Fruit fly (Drosophila melanogaster) whole organism, embryonic: ENCODE measurements around the gene CG32706.

Experiments used
- Atf6 ChIP-seq: fragments of 200-800 bp; sonication (Bioruptor generic); IDR thresholded peaks from 2 replicates; pipeline ENCODE4 v1.3.6; 2022; ENCODE audit warnings: missing biosample characterization, missing genetic modification characterization
- Bgb ChIP-seq: fragments of 200-800 bp; sonication (Bioruptor generic); IDR thresholded peaks from 2 replicates; pipeline ENCODE4 v1.3.6; 2022; ENCODE audit warnings: missing biosample characterization, missing genetic modification characterization; ENCODE audit not compliant: partially characterized antibody
- Blimp-1 ChIP-seq: fragments of 200-800 bp; sonication (Bioruptor generic); optimal IDR thresholded peaks from 3 replicates; lab custom pipeline; 2018; ENCODE audit warnings: missing biosample characterization, missing genetic modification characterization, mild to moderate bottlenecking, moderate library complexity, missing genetic modification reagents
- CG10565 ChIP-seq: fragments of 200-800 bp; sonication (Bioruptor generic); optimal IDR thresholded peaks from 3 replicates; lab custom pipeline; 2016; ENCODE audit warnings: missing biosample characterization, mild to moderate bottlenecking, missing genetic modification characterization
- CG12769 ChIP-seq: fragments of 200-800 bp; sonication (Bioruptor generic); optimal IDR thresholded peaks from 2 replicates; lab custom pipeline; 2019; ENCODE audit warnings: missing biosample characterization, mild to moderate bottlenecking, missing genetic modification characterization, moderate library complexity
- CG13424 ChIP-seq: fragments of 200-800 bp; sonication (Bioruptor generic); optimal IDR thresholded peaks from 2 replicates; lab custom pipeline; 2019; ENCODE audit warnings: missing biosample characterization, mild to moderate bottlenecking, missing genetic modification characterization, moderate library complexity
- CG14441 ChIP-seq: fragments of 200-800 bp; sonication (Bioruptor generic); IDR thresholded peaks from 2 replicates; pipeline ENCODE4 v1.3.6; 2022; ENCODE audit warnings: missing biosample characterization, missing genetic modification characterization
- CG31365 ChIP-seq: fragments of 200-800 bp; sonication (Bioruptor generic); optimal IDR thresholded peaks from 2 replicates; lab custom pipeline; 2018; ENCODE audit warnings: missing biosample characterization, mild to moderate bottlenecking, missing genetic modification characterization
- CG42726 ChIP-seq: fragments of 200-800 bp; sonication (Bioruptor generic); IDR thresholded peaks from 2 replicates; pipeline ENCODE4 v1.3.6; 2022; ENCODE audit warnings: missing biosample characterization, missing genetic modification characterization; ENCODE audit not compliant: partially characterized antibody
- CG4707 ChIP-seq: fragments of 200-800 bp; sonication (Bioruptor generic); optimal IDR thresholded peaks from 2 replicates; lab custom pipeline; 2018; ENCODE audit warnings: missing biosample characterization, mild to moderate bottlenecking, missing genetic modification characterization, moderate library complexity
- CG4730 ChIP-seq: fragments of 200-800 bp; sonication (Bioruptor generic); IDR thresholded peaks from 2 replicates; pipeline ENCODE4 v1.3.6; 2022; ENCODE audit warnings: missing biosample characterization, missing genetic modification characterization
- CG5245 ChIP-seq: fragments of 200-800 bp; sonication (Bioruptor generic); optimal IDR thresholded peaks from 3 replicates; lab custom pipeline; 2016; ENCODE audit warnings: missing biosample characterization, missing genetic modification characterization
- CG5953 ChIP-seq: fragments of 200-800 bp; sonication (Bioruptor generic); IDR thresholded peaks from 2 replicates; pipeline ENCODE4 v1.3.6; 2022; ENCODE audit warnings: missing biosample characterization, missing genetic modification characterization
- CG6854 ChIP-seq: fragments of 200-800 bp; sonication (Bioruptor generic); optimal IDR thresholded peaks from 3 replicates; lab custom pipeline; 2017; ENCODE audit warnings: missing biosample characterization, mild to moderate bottlenecking, missing genetic modification characterization
- CG7556 ChIP-seq: fragments of 200-800 bp; sonication (Bioruptor generic); optimal IDR thresholded peaks from 2 replicates; lab custom pipeline; 2017; ENCODE audit warnings: missing biosample characterization, mild to moderate bottlenecking, missing genetic modification characterization
- CG9817 ChIP-seq: fragments of 200-800 bp; sonication (Bioruptor generic); optimal IDR thresholded peaks from 2 replicates; lab custom pipeline; 2018; ENCODE audit warnings: missing biosample characterization, mild to moderate bottlenecking, missing genetic modification characterization, moderate library complexity
- Camta ChIP-seq: fragments of 200-800 bp; sonication (Bioruptor generic); optimal IDR thresholded peaks from 2 replicates; lab custom pipeline; 2016; ENCODE audit warnings: missing biosample characterization, missing genetic modification characterization
- Dad ChIP-seq: fragments of 200-800 bp; sonication (Bioruptor generic); optimal IDR thresholded peaks from 3 replicates; lab custom pipeline; 2016; ENCODE audit warnings: missing biosample characterization, missing genetic modification characterization
- Dp ChIP-seq: fragments of 200-800 bp; sonication (Bioruptor generic); optimal IDR thresholded peaks from 2 replicates; lab custom pipeline; 2018; ENCODE audit warnings: missing biosample characterization, mild to moderate bottlenecking, missing genetic modification characterization, moderate library complexity
- Dref ChIP-seq: fragments of 200-800 bp; sonication (Bioruptor generic); IDR thresholded peaks from 2 replicates; pipeline ENCODE4 v1.3.6; 2022; ENCODE audit warnings: missing biosample characterization, missing genetic modification characterization
- E2f2 ChIP-seq: fragments of 200-800 bp; sonication (Bioruptor generic); IDR thresholded peaks from 2 replicates; pipeline ENCODE4 v1.3.6; 2022; ENCODE audit warnings: missing biosample characterization, missing genetic modification characterization
- Ets65A ChIP-seq: fragments of 200-800 bp; sonication (Bioruptor generic); peaks from one replicate; lab custom pipeline; 2016; ENCODE audit warnings: missing biosample characterization, missing genetic modification characterization
- HLH3B ChIP-seq: fragments of 200-800 bp; sonication (Bioruptor generic); IDR thresholded peaks from 2 replicates; pipeline ENCODE4 v1.3.6; 2022; ENCODE audit warnings: missing biosample characterization, missing genetic modification characterization
- Kr ChIP-seq: fragments of 200-800 bp; sonication (Bioruptor generic); optimal IDR thresholded peaks from 2 replicates; lab custom pipeline; 2017; ENCODE audit warnings: missing biosample characterization, mild to moderate bottlenecking, missing genetic modification characterization
- MESR4 ChIP-seq: fragments of 200-800 bp; sonication (Bioruptor generic); optimal IDR thresholded peaks from 2 replicates; lab custom pipeline; 2018; ENCODE audit warnings: missing biosample characterization, mild to moderate bottlenecking, missing genetic modification characterization, moderate library complexity
- NFAT ChIP-seq: fragments of 200-800 bp; sonication (Bioruptor generic); IDR thresholded peaks from 2 replicates; pipeline ENCODE4 v1.3.6; 2022; ENCODE audit warnings: missing biosample characterization, missing genetic modification characterization
- Nf-YA ChIP-seq: fragments of 200-800 bp; sonication (Bioruptor generic); IDR thresholded peaks from 2 replicates; pipeline ENCODE4 v1.3.6; 2022; ENCODE audit warnings: missing biosample characterization, missing genetic modification characterization
- Sox100B ChIP-seq: fragments of 200-800 bp; sonication (Bioruptor generic); optimal IDR thresholded peaks from 3 replicates; lab custom pipeline; 2018; ENCODE audit warnings: missing biosample characterization, mild to moderate bottlenecking, missing genetic modification characterization
- Sox102F ChIP-seq: fragments of 200-800 bp; sonication (Bioruptor generic); optimal IDR thresholded peaks from 2 replicates; lab custom pipeline; 2018; ENCODE audit warnings: missing biosample characterization, mild to moderate bottlenecking, missing genetic modification characterization, moderate library complexity
- TFAM ChIP-seq: fragments of 200-800 bp; sonication (Bioruptor generic); optimal IDR thresholded peaks from 2 replicates; lab custom pipeline; 2017; ENCODE audit warnings: missing biosample characterization, missing genetic modification characterization, inconsistent platforms
- al ChIP-seq: fragments of 200-800 bp; sonication (Bioruptor generic); IDR thresholded peaks from 2 replicates; pipeline ENCODE4 v1.3.6; 2022; ENCODE audit warnings: missing biosample characterization, missing genetic modification characterization
- btn ChIP-seq: fragments of 200-800 bp; sonication (Bioruptor generic); optimal IDR thresholded peaks from 2 replicates; lab custom pipeline; 2016; ENCODE audit warnings: missing biosample characterization, missing genetic modification characterization
- cas ChIP-seq: fragments of 200-800 bp; sonication (Bioruptor generic); IDR thresholded peaks from 2 replicates; pipeline ENCODE4 v1.3.6; 2022; ENCODE audit warnings: missing biosample characterization, missing genetic modification characterization
- cato ChIP-seq: fragments of 200-800 bp; sonication (Bioruptor generic); optimal IDR thresholded peaks from 2 replicates; lab custom pipeline; 2016; ENCODE audit warnings: missing biosample characterization, missing genetic modification characterization, borderline replicate concordance
- chm ChIP-seq: fragments of 200-800 bp; sonication (Bioruptor generic); IDR thresholded peaks from 2 replicates; pipeline ENCODE4 v1.3.6; 2022; ENCODE audit warnings: missing biosample characterization, missing genetic modification characterization
- dmrt99B ChIP-seq: fragments of 200-800 bp; sonication (Bioruptor generic); optimal IDR thresholded peaks from 2 replicates; lab custom pipeline; 2018; ENCODE audit warnings: missing biosample characterization, mild to moderate bottlenecking, missing genetic modification characterization, moderate library complexity
- ewg ChIP-seq: fragments of 200-800 bp; sonication (Bioruptor generic); optimal IDR thresholded peaks from 3 replicates; lab custom pipeline; 2017; ENCODE audit warnings: mild to moderate bottlenecking, missing biosample characterization, missing genetic modification reagents, missing genetic modification characterization
- fu2 ChIP-seq: fragments of 200-800 bp; sonication (Bioruptor generic); optimal IDR thresholded peaks from 2 replicates; lab custom pipeline; 2016; ENCODE audit warnings: missing biosample characterization, missing genetic modification characterization
- gcm2 ChIP-seq: fragments of 200-800 bp; sonication (Bioruptor generic); optimal IDR thresholded peaks from 2 replicates; lab custom pipeline; 2016; ENCODE audit warnings: missing biosample characterization, missing genetic modification characterization
- gsb-n ChIP-seq: fragments of 200-800 bp; sonication (Bioruptor generic); optimal IDR thresholded peaks from 3 replicates; lab custom pipeline; 2018; ENCODE audit warnings: missing biosample characterization, mild to moderate bottlenecking, missing genetic modification characterization
- hth ChIP-seq: fragments of >200 bp; optimal IDR thresholded peaks from 2 replicates; lab custom pipeline; 2017; ENCODE audit warnings: inconsistent platforms
- jumu ChIP-seq: fragments of 200-800 bp; sonication (Bioruptor generic); optimal IDR thresholded peaks from 3 replicates; lab custom pipeline; 2016; ENCODE audit warnings: missing biosample characterization, missing genetic modification characterization
- klu ChIP-seq: fragments of 200-800 bp; sonication (Bioruptor generic); IDR thresholded peaks from 2 replicates; pipeline ENCODE4 v1.3.6; 2022; ENCODE audit warnings: missing biosample characterization, missing genetic modification characterization
- lbe ChIP-seq: fragments of 200-800 bp; sonication (Bioruptor generic); optimal IDR thresholded peaks from 2 replicates; lab custom pipeline; 2016; ENCODE audit warnings: missing biosample characterization, mild to moderate bottlenecking, missing genetic modification characterization
- lilli ChIP-seq: fragments of 200-800 bp; sonication (Bioruptor generic); optimal IDR thresholded peaks from 3 replicates; lab custom pipeline; 2016; ENCODE audit warnings: missing biosample characterization, missing genetic modification characterization
- pho ChIP-seq: fragments of 200-800 bp; sonication (Bioruptor generic); optimal IDR thresholded peaks from 2 replicates; lab custom pipeline; 2016; ENCODE audit warnings: missing biosample characterization, missing genetic modification characterization
- prd ChIP-seq, 3 experiments: fragments of >200 bp in 2 of 3; fragments of 200-800 bp in 1 of 3; sonication (Bioruptor generic) in 1 of 3; optimal IDR thresholded peaks in 2 of 3; IDR thresholded peaks in 1 of 3; 2 replicates in 2 of 3; 3 replicates in 1 of 3; pipeline versions ENCODE4 v1.3.6 to Lab custom; 2017 to 2022; ENCODE audit warnings: missing biosample characterization in 1 of 3, missing genetic modification characterization in 1 of 3
- scrt ChIP-seq: fragments of 200-800 bp; sonication (Bioruptor generic); optimal IDR thresholded peaks from 2 replicates; lab custom pipeline; 2018; ENCODE audit warnings: missing biosample characterization, mild to moderate bottlenecking, missing genetic modification characterization, moderate library complexity
- sens-2 ChIP-seq: fragments of 200-800 bp; sonication (Bioruptor generic); IDR thresholded peaks from 2 replicates; pipeline ENCODE4 v1.3.6; 2022; ENCODE audit warnings: missing biosample characterization, missing genetic modification characterization
- stwl ChIP-seq: fragments of 200-800 bp; sonication (Bioruptor generic); optimal IDR thresholded peaks from 3 replicates; lab custom pipeline; 2018; ENCODE audit warnings: missing biosample characterization, mild to moderate bottlenecking, missing genetic modification characterization, moderate library complexity
- wdn ChIP-seq: fragments of 200-800 bp; sonication (Bioruptor generic); IDR thresholded peaks from 2 replicates; pipeline ENCODE4 v1.3.6; 2022; ENCODE audit warnings: missing biosample characterization, missing genetic modification characterization

The CG32706 gene

DNA sequence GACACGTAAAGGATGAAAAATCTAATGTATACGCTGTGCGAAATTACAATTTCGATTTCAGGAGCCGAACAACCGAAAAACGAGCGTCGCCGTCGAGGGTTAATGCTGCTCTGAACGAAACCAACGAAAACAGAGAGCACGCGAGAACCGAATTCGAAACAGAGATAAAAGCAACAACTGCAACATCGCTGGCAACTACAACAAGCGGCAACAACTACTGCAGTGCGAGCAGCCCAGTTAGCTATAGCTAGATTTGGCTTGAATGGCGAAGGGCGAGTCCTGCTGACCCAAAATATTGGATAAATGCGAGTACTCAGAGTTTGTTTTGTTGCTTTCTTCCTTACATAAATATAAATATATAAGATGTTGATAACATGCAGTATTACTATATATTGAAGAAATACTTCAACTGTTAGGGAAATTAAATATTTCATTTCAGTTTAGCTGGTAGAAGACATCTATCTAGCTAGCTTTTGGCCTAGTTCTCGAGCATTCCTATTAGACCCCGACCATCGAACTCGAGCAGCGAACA, 48.1 kb downstream of the CG32706 start, which contains the start of gene fend (continued):
- TF ChIP-seq Sox100B (peak; percentile 49), pho (GFP tag; lab: Kevin White, UChicago) (no peak), dmrt99B (peak; percentile 53), CG4730 (GFP tag; lab: Robert Waterston, UW) (no peak), lbe (GFP tag; lab: Kevin White, UChicago) (no peak), fu2 (no peak), Kr (no peak), jumu (no peak), CG4707 (no peak), Dref (GFP tag; lab: Robert Waterston, UW) (no peak), ewg (GFP tag; lab: Kevin White, UChicago) (peak; percentile 9), Ets65A (GFP tag; lab: Kevin White, UChicago) (no peak), cas (GFP tag; lab: Robert Waterston, UW) (no peak), MESR4 (no peak), gcm2 (GFP tag; lab: Kevin White, UChicago) (no peak), btn (GFP tag; lab: Kevin White, UChicago) (no peak), Camta (no peak), gsb-n (tag; lab: Kevin White, UChicago) (no peak), al (no peak), lilli (peak; percentile 10), TFAM (GFP tag; lab: Kevin White, UChicago) (no peak), CG5245 (GFP tag; lab: Kevin White, UChicago) (no peak), NFAT (GFP tag; lab: Robert Waterston, UW) (no peak), CG14441 (no peak), CG10565 (GFP tag; lab: Kevin White, UChicago) (no peak), Nf-YA (no peak), chm (GFP tag; lab: Robert Waterston, UW) (peak; percentile 56; the same call in 1 of the 2 replicates), Sox102F (GFP tag; lab: Kevin White, UChicago) (peak; percentile 6), cato (GFP tag; lab: Kevin White, UChicago) (no peak), sens-2 (GFP tag; lab: Robert Waterston, UW) (no peak), hth (lab: Kevin White, UChicago) (no peak), prd (optimal IDR thresholded peaks at IDR 0.05; lab: Kevin White, UChicago) (no peak), prd (GFP tag; IDR thresholded peaks at IDR 0.05; lab: Robert Waterston, UW) (peak; percentile 27; the same call in 1 of the 3 replicates), Dad (GFP tag; lab: Kevin White, UChicago) (no peak), E2f2 (GFP tag; lab: Robert Waterston, UW) (peak; percentile 21; the same call in 1 of the 2 replicates), CG13424 (tag; lab: Kevin White, UChicago) (peak; percentile 61), scrt (GFP tag; lab: Kevin White, UChicago) (peak; percentile 35), CG42726 (GFP tag; lab: Robert Waterston, UW) (no peak), klu (GFP tag; lab: Robert Waterston, UW) (no peak), Dp (GFP tag; lab: Kevin White, UChicago) (no peak), CG5953 (GFP tag; lab: Robert Waterston, UW) (no peak)

dm6 chrX:9136776-9137550, 50.0 kb downstream of the CG32706 start:
- TF ChIP-seq Atf6 (GFP tag; lab: Robert Waterston, UW) (no peak), wdn (GFP tag; lab: Robert Waterston, UW) (no peak), Blimp-1 (GFP tag; lab: Kevin White, UChicago) (peak; percentile 47), CG31365 (tag; lab: Kevin White, UChicago) (no peak), stwl (tag; lab: Kevin White, UChicago) (no peak), CG9817 (tag; lab: Kevin White, UChicago) (peak; percentile 14), Bgb (GFP tag; lab: Robert Waterston, UW) (no peak), CG4730 (GFP tag; lab: Robert Waterston, UW) (peak; percentile 38; the same call in 1 of the 2 replicates), HLH3B (GFP tag; lab: Robert Waterston, UW) (0 out of 2 replicates have a peak, but pooled peaks have one; percentile 31), CG6854 (no peak), CG7556 (GFP tag; lab: Kevin White, UChicago) (peak; percentile 12), CG12769 (tag; lab: Kevin White, UChicago) (peak; percentile 37)
